Fruit fly (Drosophila melanogaster): Measurements from ENCODE around the gene CG7016.

CG7016 gene

dm6 chr3R:24816993-24817854, 45.5 kb upstream of the CG7016 start, which contains the start of the genes CG5808 and Saf-B:
CG5808 (minus strand) TSS chr3R:24817007.
Saf-B (plus strand) TSS chr3R:24817464.
- peak; percentile 20 for TF ChIP-seq CG11902 (GFP tag; optimal IDR thresholded peaks at IDR 0.05)
- peak; percentile 10 for TF ChIP-seq CG31627 (GFP tag; optimal IDR thresholded peaks at IDR 0.05)
- no peak for TF ChIP-seq vri (GFP tag; optimal IDR thresholded peaks at IDR 0.05)
- peak; percentile 52 for TF ChIP-seq esn (GFP tag; optimal IDR thresholded peaks at IDR 0.05)
- TF ChIP-seq pdm3 (GFP tag; optimal IDR thresholded peaks at IDR 0.05): no peak
- peak; percentile 46 for TF ChIP-seq cyc (GFP tag; optimal IDR thresholded peaks at IDR 0.05)

- TF ChIP-seq eg (GFP tag; IDR thresholded peaks at IDR 0.05) (no peak), CG11294 (GFP tag; IDR thresholded peaks at IDR 0.05) (no peak), svp (GFP tag) (no peak), CG8632 (GFP tag; optimal IDR thresholded peaks at IDR 0.05) (no peak), CG16779 (tag; optimal IDR thresholded peaks at IDR 0.05) (no peak), Smox (GFP tag; optimal IDR thresholded peaks at IDR 0.05) (no peak), CG3919 (GFP tag; optimal IDR thresholded peaks at IDR 0.05) (no peak), Sox14 (GFP tag; optimal IDR thresholded peaks at IDR 0.05) (no peak), CG6854 (GFP tag; optimal IDR thresholded peaks at IDR 0.05) (no peak), fd59A (GFP tag; optimal IDR thresholded peaks at IDR 0.05) (no peak), CG6276 (GFP tag; optimal IDR thresholded peaks at IDR 0.05) (no peak), OdsH (GFP tag; optimal IDR thresholded peaks at IDR 0.05) (no peak), ss (GFP tag; optimal IDR thresholded peaks at IDR 0.05) (no peak)
Observed at dm6 chr3R:24823061-24823460, 39.7 kb upstream of the CG7016 start.

dm6 chr3R:24825548-24825947, 37.2 kb upstream of the CG7016 start, which contains the start of gene niki:
niki (minus strand) TSS chr3R:24825648.
- TF ChIP-seq achi (GFP tag; optimal IDR thresholded peaks at IDR 0.05): no peak
- no peak for TF ChIP-seq CG32006 (GFP tag; optimal IDR thresholded peaks at IDR 0.05)
- no peak for TF ChIP-seq CG6808 (GFP tag; optimal IDR thresholded peaks at IDR 0.05)
- no peak for TF ChIP-seq Smox (GFP tag; optimal IDR thresholded peaks at IDR 0.05)

dm6 chr3R:24828234-24828633, 34.5 kb upstream of the CG7016 start, which contains the start of gene RabX4:
RabX4 (minus strand) TSS chr3R:24828409.
- no peak for TF ChIP-seq CG8319 (GFP tag; optimal IDR thresholded peaks at IDR 0.05)
- no peak for TF ChIP-seq CG6808 (GFP tag; optimal IDR thresholded peaks at IDR 0.05)
- TF ChIP-seq CG34406 (GFP tag; optimal IDR thresholded peaks at IDR 0.05): no peak
- no peak for TF ChIP-seq OdsH (GFP tag; optimal IDR thresholded peaks at IDR 0.05)
- peak; percentile 57 for TF ChIP-seq svp (GFP tag)
- TF ChIP-seq pdm3 (GFP tag; optimal IDR thresholded peaks at IDR 0.05): no peak
- TF ChIP-seq Sox102F (GFP tag; optimal IDR thresholded peaks at IDR 0.05): no peak

- no peak for TF ChIP-seq CG7368 (GFP tag; optimal IDR thresholded peaks at IDR 0.05)
- no peak for TF ChIP-seq CG1621 (tag; optimal IDR thresholded peaks at IDR 0.05)
- peak; percentile 67 for TF ChIP-seq Hr4 (GFP tag; optimal IDR thresholded peaks at IDR 0.05)
- peak; percentile 6 for TF ChIP-seq fd59A (GFP tag; optimal IDR thresholded peaks at IDR 0.05)
- TF ChIP-seq CG8632 (GFP tag; optimal IDR thresholded peaks at IDR 0.05): peak; percentile 4
- TF ChIP-seq Gug (GFP tag; IDR thresholded peaks at IDR 0.05): no peak
- TF ChIP-seq topi (GFP tag; optimal IDR thresholded peaks at IDR 0.05): peak; percentile 30
- no peak for TF ChIP-seq Eip75B (GFP tag; optimal IDR thresholded peaks at IDR 0.05)
- peak; percentile 66 for TF ChIP-seq CG10631 (GFP tag; optimal IDR thresholded peaks at IDR 0.05)
- no peak for TF ChIP-seq CG3032 (tag; optimal IDR thresholded peaks at IDR 0.05)
- TF ChIP-seq acj6 (GFP tag; optimal IDR thresholded peaks at IDR 0.05): peak; percentile 64
- peak; percentile 68 for TF ChIP-seq svp (GFP tag)
- TF ChIP-seq CG15336 (GFP tag; IDR thresholded peaks at IDR 0.05): no peak
- peak; percentile 19 for TF ChIP-seq CG11902 (GFP tag; optimal IDR thresholded peaks at IDR 0.05)
- TF ChIP-seq Eip93F (GFP tag; optimal IDR thresholded peaks at IDR 0.05): no peak
- TF ChIP-seq Sox15 (GFP tag; optimal IDR thresholded peaks at IDR 0.05): peak; percentile 24
- TF ChIP-seq Eip78C (GFP tag): peak; percentile 89
- no peak for TF ChIP-seq CG11762 (GFP tag; optimal IDR thresholded peaks at IDR 0.05; ENCODE audit: insufficient read depth)
- TF ChIP-seq fkh (GFP tag; optimal IDR thresholded peaks at IDR 0.05): no peak
- peak; percentile 36 for TF ChIP-seq Ets21C (GFP tag; optimal IDR thresholded peaks at IDR 0.05)
- TF ChIP-seq Hr38 (GFP tag; optimal IDR thresholded peaks at IDR 0.05): no peak
- peak; percentile 61 for TF ChIP-seq Smox (GFP tag; optimal IDR thresholded peaks at IDR 0.05)
- TF ChIP-seq Sox102F (GFP tag; optimal IDR thresholded peaks at IDR 0.05): no peak
- no peak for TF ChIP-seq dac (GFP tag; optimal IDR thresholded peaks at IDR 0.05)
Observed at dm6 chr3R:24829887-24830351, 32.8 kb upstream of the CG7016 start, which contains the start of the genes Kaz and CG43273. Kaz (minus strand) TSS chr3R:24829959. CG43273 (plus strand) TSS chr3R:24830301.
